Worm (Caenorhabditis elegans) whole organism, young adult: ENCODE measurements around the gene K03B4.8.

Source experiments
- C06A6.2 ChIP-seq: fragments of 200-800 bp; sonication (Bioruptor generic); conservative IDR thresholded peaks from 2 replicates; pipeline ENCODE4 v1.3.6; 2022; ENCODE audit warnings: missing genetic modification characterization, missing compliant biosample characterization
- F23B12.7 ChIP-seq: sonication (generic microtip); optimal IDR thresholded peaks from 2 replicates; lab custom pipeline; 2017; ENCODE audit warnings: missing genetic modification characterization, mild to moderate bottlenecking, missing compliant biosample characterization, antibody characterized with exemption, moderate library complexity; ENCODE audit not compliant: insufficient read depth
- Y79H2A.3 ChIP-seq: fragments of 200-800 bp; sonication (Bioruptor generic); conservative IDR thresholded peaks from 2 replicates; pipeline ENCODE4 v1.3.6; 2022; ENCODE audit warnings: missing genetic modification reagents, missing genetic modification characterization, missing compliant biosample characterization
- ama-1 ChIP-seq, 3 experiments: fragments of 150-350 bp in 1 of 3; sonication (generic microtip) in 2 of 3; optimal IDR thresholded peaks; 2 replicates each; lab custom pipeline; 2014 to 2018; ENCODE audit warnings: missing biosample characterization in 2 of 3, missing genetic modification characterization in 2 of 3, missing genetic modification reagents in 2 of 3
- attf-5 ChIP-seq: fragments of 200-800 bp; sonication (Bioruptor generic); optimal IDR thresholded peaks from 2 replicates; lab custom pipeline; 2018; ENCODE audit warnings: mild to moderate bottlenecking, missing genetic modification characterization, missing compliant biosample characterization
- efl-1 ChIP-seq: fragments of 150-350 bp; optimal IDR thresholded peaks from 2 replicates; lab custom pipeline; 2014; ENCODE audit warnings: missing biosample characterization, missing genetic modification reagents, missing genetic modification characterization
- egrh-3 ChIP-seq: fragments of 200-800 bp; sonication (Bioruptor generic); IDR thresholded peaks from 2 replicates; pipeline ENCODE4 v1.3.6; 2022; ENCODE audit warnings: missing genetic modification reagents, missing genetic modification characterization, missing compliant biosample characterization
- lsy-27 ChIP-seq: sonication (generic microtip); optimal IDR thresholded peaks from 2 replicates; lab custom pipeline; 2017; ENCODE audit warnings: missing genetic modification characterization, mild to moderate bottlenecking, missing compliant biosample characterization, antibody characterized with exemption, missing genotype, borderline replicate concordance; ENCODE audit not compliant: insufficient read depth
- mxl-1 ChIP-seq: sonication (generic microtip); optimal IDR thresholded peaks from 2 replicates; lab custom pipeline; 2016; ENCODE audit warnings: missing genetic modification characterization, missing compliant biosample characterization
- nhr-179 ChIP-seq: sonication (generic microtip); optimal IDR thresholded peaks from 2 replicates; lab custom pipeline; 2016; ENCODE audit warnings: mild to moderate bottlenecking, missing genetic modification characterization, missing compliant biosample characterization
- pha-4 ChIP-seq: fragments of 150-350 bp; sonication (generic microtip); optimal IDR thresholded peaks from 2 replicates; lab custom pipeline; 2014; ENCODE audit warnings: missing biosample characterization, missing genetic modification reagents, missing genetic modification characterization
- rpc-1 ChIP-seq, 2 experiments: fragments of 150-350 bp in 1 of 2; sonication (generic microtip) in 1 of 2; optimal IDR thresholded peaks; 2 replicates each; lab custom pipeline; 2014 to 2018; ENCODE audit warnings: missing biosample characterization in 1 of 2, missing genetic modification characterization in 1 of 2, missing genetic modification reagents in 1 of 2, missing genotype in 1 of 2
- snpc-4 ChIP-seq, 5 experiments: fragments of 150-350 bp in 1 of 5; sonication (generic microtip) in 4 of 5; optimal IDR thresholded peaks; 2 replicates each; lab custom pipeline; 2014 to 2018; ENCODE audit warnings: missing genetic modification characterization in 5 of 5, missing biosample characterization in 3 of 5, antibody characterized with exemption in 2 of 5, mild to moderate bottlenecking in 2 of 5, missing compliant biosample characterization in 2 of 5, missing genotype in 2 of 5, moderate library complexity in 2 of 5, missing genetic modification reagents in 1 of 5
- tbx-9 ChIP-seq: sonication (generic microtip); optimal IDR thresholded peaks from 2 replicates; lab custom pipeline; 2016; ENCODE audit warnings: borderline replicate concordance, missing genetic modification characterization, inconsistent platforms, missing compliant biosample characterization

DNA sequence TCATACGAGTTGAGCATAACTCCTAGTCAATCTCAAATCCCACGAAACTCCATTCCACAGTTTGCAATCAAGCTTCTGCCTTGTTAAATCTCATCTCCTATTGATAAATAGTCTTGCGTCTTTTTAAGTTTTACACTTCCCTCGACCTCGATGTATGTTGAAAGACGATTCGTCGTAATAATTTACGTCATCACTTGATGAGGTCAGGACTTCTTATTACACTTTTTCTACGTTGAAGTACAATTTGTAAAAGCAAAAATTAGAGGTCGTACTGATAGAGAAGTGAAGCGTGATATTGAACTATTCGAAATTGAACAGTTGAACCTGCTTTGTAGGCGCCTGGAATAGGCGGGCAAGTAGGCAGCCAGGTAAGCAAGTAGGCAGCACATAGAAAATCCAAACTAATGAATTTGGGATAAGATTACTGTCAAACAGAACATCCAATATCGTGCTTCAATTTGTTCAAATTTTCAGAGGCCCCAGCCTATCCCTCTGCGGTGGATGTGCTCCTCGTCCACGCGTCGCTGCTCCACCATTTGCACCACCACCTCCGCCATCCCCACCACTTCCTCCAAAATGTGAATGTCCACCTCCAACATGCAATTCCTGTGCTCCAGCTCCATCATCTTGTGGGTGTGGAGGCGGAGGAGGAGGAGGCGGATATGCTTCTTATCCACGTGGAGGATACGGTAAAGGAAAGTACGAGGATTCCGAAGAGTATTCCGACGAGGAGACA lies 24.6 kb downstream of the K03B4.8 start:
- TF ChIP-seq egrh-3 (GFP tag; lab: Robert Waterston, UW) (no peak), Y79H2A.3 (no peak), snpc-4 (GFP tag; optimal IDR thresholded peaks at IDR 0.05; lab: Kevin White, UChicago) (no peak), snpc-4 (tag; optimal IDR thresholded peaks at IDR 0.05; lab: Kevin White, UChicago) (no peak), C06A6.2 (GFP tag; lab: Robert Waterston, UW) (no peak), nhr-179 (tag; lab: Kevin White, UChicago) (no peak), mxl-1 (tag; lab: Kevin White, UChicago) (no peak), rpc-1 (optimal IDR thresholded peaks at IDR 0.05; lab: Kevin White, UChicago) (no peak), rpc-1 (tag; optimal IDR thresholded peaks at IDR 0.05; lab: Kevin White, UChicago) (no peak), pha-4 (tag; lab: Kevin White, UChicago) (no peak), efl-1 (GFP tag; lab: Kevin White, UChicago) (no peak), ama-1 (optimal IDR thresholded peaks at IDR 0.05; lab: Kevin White, UChicago) (no peak), ama-1 (GFP tag; optimal IDR thresholded peaks at IDR 0.05; lab: Kevin White, UChicago) (no peak), tbx-9 (tag; lab: Kevin White, UChicago) (no peak), attf-5 (no peak), lsy-27 (tag; lab: Kevin White, UChicago) (no peak), F23B12.7 (no peak)
